Worm (Caenorhabditis elegans) whole organism, L2 larva: ENCODE results near the gene pac-1.
A peak's percentile ranks its signal among the peaks of the same experiment; 100 is the strongest.

Experiments
- C34F6.9 ChIP-seq: fragments of 150-350 bp; optimal IDR thresholded peaks from 2 replicates; lab custom pipeline; 2014; ENCODE audit warnings: missing biosample characterization, missing genetic modification characterization
- F13H6.1 ChIP-seq: sonication (generic microtip); optimal IDR thresholded peaks from 2 replicates; lab custom pipeline; 2016; ENCODE audit warnings: missing genetic modification characterization, missing compliant biosample characterization
- R02D3.7 ChIP-seq: fragments of 150-350 bp; optimal IDR thresholded peaks from 2 replicates; lab custom pipeline; 2014; ENCODE audit warnings: missing biosample characterization, missing genetic modification characterization
- Y55F3AM.14 ChIP-seq: fragments of 200-800 bp; sonication (Bioruptor generic); optimal IDR thresholded peaks from 2 replicates; lab custom pipeline; 2018; ENCODE audit warnings: mild to moderate bottlenecking, missing genetic modification characterization, missing compliant biosample characterization
- ZK546.5 ChIP-seq: sonication (generic microtip); optimal IDR thresholded peaks from 2 replicates; lab custom pipeline; 2017; ENCODE audit warnings: missing biosample characterization, missing genetic modification characterization
- alr-1 ChIP-seq: fragments of 150-350 bp; optimal IDR thresholded peaks from 2 replicates; lab custom pipeline; 2014; ENCODE audit warnings: missing biosample characterization, missing genetic modification characterization
- aly-2 ChIP-seq: fragments of 150-350 bp; optimal IDR thresholded peaks from 2 replicates; lab custom pipeline; 2014; ENCODE audit warnings: missing biosample characterization, missing genetic modification characterization
- ama-1 ChIP-seq: fragments of 150-350 bp; optimal IDR thresholded peaks from 2 replicates; lab custom pipeline; 2018; ENCODE audit warnings: inconsistent platforms
- blmp-1 ChIP-seq: sonication (generic microtip); optimal IDR thresholded peaks from 2 replicates; lab custom pipeline; 2017; ENCODE audit warnings: missing genetic modification characterization, mild to moderate bottlenecking, missing compliant biosample characterization, antibody characterized with exemption, moderate library complexity; ENCODE audit not compliant: insufficient read depth
- ceh-16 ChIP-seq: fragments of 150-350 bp; optimal IDR thresholded peaks from 2 replicates; lab custom pipeline; 2014; ENCODE audit warnings: missing biosample characterization, missing genetic modification characterization
- ceh-82 ChIP-seq: fragments of 150-350 bp; optimal IDR thresholded peaks from 2 replicates; lab custom pipeline; 2014; ENCODE audit warnings: missing biosample characterization, missing genetic modification characterization
- egl-27 ChIP-seq: sonication (generic microtip); optimal IDR thresholded peaks from 3 replicates; lab custom pipeline; 2017; ENCODE audit warnings: missing biosample characterization, missing genetic modification reagents, missing genetic modification characterization
- elt-3 ChIP-seq: sonication (generic microtip); optimal IDR thresholded peaks from 2 replicates; lab custom pipeline; 2017; ENCODE audit warnings: missing biosample characterization, missing genetic modification characterization
- fos-1 ChIP-seq: fragments of 150-350 bp; optimal IDR thresholded peaks from 2 replicates; lab custom pipeline; 2014; ENCODE audit warnings: missing biosample characterization, missing genetic modification characterization
- gmeb-1 ChIP-seq: fragments of 150-350 bp; optimal IDR thresholded peaks from 2 replicates; lab custom pipeline; 2014; ENCODE audit warnings: missing biosample characterization, missing genetic modification characterization
- lin-11 ChIP-seq: fragments of 150-350 bp; sonication (generic microtip); optimal IDR thresholded peaks from 2 replicates; lab custom pipeline; 2014; ENCODE audit warnings: missing biosample characterization, missing genetic modification characterization, inconsistent platforms, mixed read lengths
- lin-13 ChIP-seq: fragments of 150-350 bp; optimal IDR thresholded peaks from 2 replicates; lab custom pipeline; 2014; ENCODE audit warnings: missing biosample characterization, missing genetic modification reagents, missing genetic modification characterization
- lin-39 ChIP-seq: fragments of 150-350 bp; optimal IDR thresholded peaks from 2 replicates; lab custom pipeline; 2014; ENCODE audit warnings: missing biosample characterization, missing genetic modification reagents, missing genetic modification characterization
- lsy-2 ChIP-seq, 2 experiments: fragments of 150-350 bp in 1 of 2; sonication (generic microtip) in 1 of 2; optimal IDR thresholded peaks; 2 replicates each; lab custom pipeline; 2014 to 2017; ENCODE audit warnings: missing biosample characterization in 2 of 2, missing genetic modification characterization in 2 of 2
- mab-5 ChIP-seq: fragments of 150-350 bp; optimal IDR thresholded peaks from 2 replicates; lab custom pipeline; 2014; ENCODE audit warnings: missing biosample characterization, missing genetic modification characterization
- mbf-1 ChIP-seq: sonication (generic microtip); optimal IDR thresholded peaks from 2 replicates; lab custom pipeline; 2017; ENCODE audit warnings: missing biosample characterization, missing genetic modification characterization
- mdl-1 ChIP-seq, 2 experiments: fragments of 150-350 bp in 1 of 2; sonication (generic microtip) in 1 of 2; optimal IDR thresholded peaks; 2 replicates each; lab custom pipeline; 2017; ENCODE audit warnings: missing biosample characterization in 2 of 2, missing genetic modification characterization in 2 of 2
- nhr-10 ChIP-seq: sonication (generic microtip); optimal IDR thresholded peaks from 2 replicates; lab custom pipeline; 2017; ENCODE audit warnings: missing biosample characterization, missing genetic modification characterization
- nhr-12 ChIP-seq: fragments of 150-350 bp; optimal IDR thresholded peaks from 2 replicates; lab custom pipeline; 2014; ENCODE audit warnings: missing biosample characterization, missing genetic modification characterization
- nhr-21 ChIP-seq: fragments of 150-350 bp; optimal IDR thresholded peaks from 2 replicates; lab custom pipeline; 2014; ENCODE audit warnings: missing biosample characterization, missing genetic modification characterization
- nhr-23 ChIP-seq: fragments of 150-350 bp; optimal IDR thresholded peaks from 2 replicates; lab custom pipeline; 2014; ENCODE audit warnings: missing biosample characterization, missing genetic modification reagents, missing genetic modification characterization
- nhr-237 ChIP-seq: fragments of 150-350 bp; optimal IDR thresholded peaks from 2 replicates; lab custom pipeline; 2014; ENCODE audit warnings: missing biosample characterization, missing genetic modification characterization
- nhr-25 ChIP-seq: fragments of 150-350 bp; sonication (generic microtip); optimal IDR thresholded peaks from 3 replicates; lab custom pipeline; 2014; ENCODE audit warnings: missing biosample characterization, missing genetic modification characterization
- nhr-6 ChIP-seq: fragments of 150-350 bp; optimal IDR thresholded peaks from 2 replicates; lab custom pipeline; 2014; ENCODE audit warnings: missing biosample characterization, missing genetic modification characterization
- nhr-77 ChIP-seq: fragments of 150-350 bp; optimal IDR thresholded peaks from 2 replicates; lab custom pipeline; 2014; ENCODE audit warnings: missing biosample characterization, missing genetic modification characterization
- sem-4 ChIP-seq: fragments of 150-350 bp; optimal IDR thresholded peaks from 2 replicates; lab custom pipeline; 2014; ENCODE audit warnings: missing biosample characterization, missing genetic modification reagents, missing genetic modification characterization
- skn-1 ChIP-seq: sonication (generic microtip); optimal IDR thresholded peaks from 2 replicates; lab custom pipeline; 2017; ENCODE audit warnings: missing biosample characterization, missing genetic modification characterization
- sma-3 ChIP-seq: sonication (generic microtip); optimal IDR thresholded peaks from 2 replicates; lab custom pipeline; 2016; ENCODE audit warnings: missing genetic modification reagents, missing genetic modification characterization, missing compliant biosample characterization
- sma-9 ChIP-seq, 2 experiments: fragments of 150-350 bp in 1 of 2; sonication (generic microtip) in 1 of 2; optimal IDR thresholded peaks; 2 replicates each; lab custom pipeline; 2014 to 2016; ENCODE audit warnings: missing genetic modification characterization in 2 of 2, mild to moderate bottlenecking in 1 of 2, missing biosample characterization in 1 of 2, missing compliant biosample characterization in 1 of 2, missing genetic modification reagents in 1 of 2, moderate library complexity in 1 of 2
- snpc-4 ChIP-seq: fragments of 150-350 bp; optimal IDR thresholded peaks from 2 replicates; lab custom pipeline; 2014; ENCODE audit warnings: missing biosample characterization, missing genetic modification characterization
- unc-39 ChIP-seq: fragments of 150-350 bp; optimal IDR thresholded peaks from 2 replicates; lab custom pipeline; 2014; ENCODE audit warnings: missing biosample characterization, missing genetic modification characterization
- unc-55 ChIP-seq: fragments of 150-350 bp; sonication (generic microtip); optimal IDR thresholded peaks from 3 replicates; lab custom pipeline; 2014; ENCODE audit warnings: missing biosample characterization, missing genetic modification reagents, missing genetic modification characterization
- unc-62 ChIP-seq: fragments of 150-350 bp; optimal IDR thresholded peaks from 2 replicates; lab custom pipeline; 2014; ENCODE audit warnings: missing biosample characterization, missing genetic modification reagents, missing genetic modification characterization
- zag-1 ChIP-seq: fragments of 150-350 bp; optimal IDR thresholded peaks from 2 replicates; lab custom pipeline; 2014; ENCODE audit warnings: missing biosample characterization, missing genetic modification characterization
- ztf-1 ChIP-seq: fragments of 200-800 bp; sonication (Bioruptor generic); conservative IDR thresholded peaks from 2 replicates; pipeline ENCODE4 v1.3.6; 2022; ENCODE audit warnings: missing genetic modification characterization, missing compliant biosample characterization
- ztf-4 ChIP-seq: fragments of 150-350 bp; optimal IDR thresholded peaks from 2 replicates; lab custom pipeline; 2014; ENCODE audit warnings: missing biosample characterization, missing genetic modification characterization

pac-1 gene

ce11 chrIII:8473292-8473691 is 21.5 kb upstream of the pac-1 start:
- no peak for TF ChIP-seq fos-1 (tag; lab: Kevin White, UChicago)
- no peak for TF ChIP-seq ceh-82 (tag; lab: Kevin White, UChicago)

- TF ChIP-seq fos-1 (tag; lab: Kevin White, UChicago), result peak; percentile 63
- TF ChIP-seq sma-9 (GFP tag; optimal IDR thresholded peaks at IDR 0.05; lab: Kevin White, UChicago), result peak; percentile 9
- no peak for TF ChIP-seq sma-9 (tag; optimal IDR thresholded peaks at IDR 0.05; lab: Kevin White, UChicago)
- no peak for TF ChIP-seq F13H6.1 (tag; lab: Kevin White, UChicago)
- no peak for TF ChIP-seq lsy-2 (tag; optimal IDR thresholded peaks at IDR 0.05; lab: Kevin White, UChicago)
- no peak for TF ChIP-seq lin-39
Observed at ce11 chrIII:8479322-8479864, 15.4 kb upstream of the pac-1 start.

- no peak for TF ChIP-seq unc-55 (GFP tag; lab: Kevin White, UChicago)
- TF ChIP-seq fos-1 (tag; lab: Kevin White, UChicago), result no peak
- no peak for TF ChIP-seq C34F6.9 (tag; lab: Kevin White, UChicago)
- TF ChIP-seq ZK546.5, result no peak
- no peak for TF ChIP-seq nhr-6 (tag; lab: Kevin White, UChicago)
- TF ChIP-seq ztf-1 (GFP tag; lab: Robert Waterston, UW), result no peak
- TF ChIP-seq lsy-2 (tag; optimal IDR thresholded peaks at IDR 0.05; lab: Kevin White, UChicago), result no peak
- no peak for TF ChIP-seq gmeb-1 (tag; lab: Kevin White, UChicago)
- TF ChIP-seq unc-39 (tag; lab: Kevin White, UChicago), result no peak
- TF ChIP-seq nhr-25 (tag; lab: Kevin White, UChicago), result no peak
- no peak for TF ChIP-seq sma-3 (GFP tag; lab: Kevin White, UChicago)
- no peak for TF ChIP-seq nhr-21
- TF ChIP-seq lin-39, result no peak
- no peak for TF ChIP-seq blmp-1 (tag; lab: Kevin White, UChicago)
Observed at ce11 chrIII:8480355-8480754, 14.5 kb upstream of the pac-1 start, which contains the start of gene F42H10.6. F42H10.6 (minus strand) TSS chrIII:8480455.

DNA sequence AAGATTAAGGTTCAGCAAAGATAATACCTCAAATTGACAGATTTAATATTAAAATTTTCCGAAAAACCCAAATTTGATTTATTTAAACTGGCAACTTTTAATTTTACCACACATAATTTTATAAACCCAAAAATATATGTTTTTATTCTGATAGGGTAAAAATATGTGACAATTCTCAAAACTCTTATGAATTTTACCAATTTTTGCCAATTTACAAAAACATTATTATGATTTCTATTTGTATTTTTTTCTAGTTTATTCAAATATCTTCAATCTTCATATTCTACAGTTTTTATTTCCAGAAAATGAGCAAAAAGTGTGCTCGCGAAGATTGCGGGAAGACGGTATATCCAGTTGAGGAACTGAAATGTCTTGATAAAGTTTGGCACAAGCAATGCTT is 11.0 kb upstream of the pac-1 start, which contains the start of gene F42H10.3:
Gene F42H10.3 (plus strand): TSS at position 301 of the 400 bp plus-strand sequence.
- TF ChIP-seq elt-3 (tag; lab: Kevin White, UChicago) (no peak), C34F6.9 (tag; lab: Kevin White, UChicago) (no peak), alr-1 (tag; lab: Kevin White, UChicago) (no peak), snpc-4 (tag; lab: Kevin White, UChicago) (no peak), nhr-77 (no peak), mab-5 (tag; lab: Kevin White, UChicago) (no peak), aly-2 (tag; lab: Kevin White, UChicago) (no peak), lin-11 (tag; lab: Kevin White, UChicago) (no peak)

DNA sequence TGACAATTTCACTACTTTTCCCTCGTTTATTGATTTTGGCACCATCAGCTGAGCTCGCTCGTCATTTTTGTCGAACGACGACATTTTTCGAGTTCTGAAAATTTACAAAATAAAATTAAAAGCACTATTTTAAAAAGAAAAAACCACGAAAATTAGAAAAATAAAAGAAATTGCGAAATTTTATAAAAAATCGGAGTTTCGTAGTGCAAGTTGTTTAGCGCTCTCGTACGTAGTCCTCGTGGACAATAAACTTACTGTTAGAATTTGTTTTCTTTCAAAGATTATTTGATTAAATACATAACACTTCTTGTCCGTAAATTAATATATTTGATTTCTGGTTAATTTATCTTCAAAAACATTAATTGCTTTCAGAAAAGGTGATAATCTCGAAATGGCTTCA is 4.6 kb upstream of the pac-1 start, which contains the start of the genes ess-2 and F42H10.2:
Gene ess-2 (minus strand): TSS at position 99 of the 400 bp plus-strand sequence.
Gene F42H10.2 (plus strand): TSS at position 367 of the 400 bp plus-strand sequence.
- TF ChIP-seq sem-4 (tag; lab: Kevin White, UChicago), result no peak
- peak in 1 of 2 experiments; percentile 78 for TF ChIP-seq lsy-2 (tag; optimal IDR thresholded peaks at IDR 0.05; lab: Kevin White, UChicago)
- no peak for TF ChIP-seq ZK546.5
- TF ChIP-seq F13H6.1 (tag; lab: Kevin White, UChicago), result no peak
- no peak for TF ChIP-seq nhr-21
- TF ChIP-seq nhr-77, result no peak
- no peak for TF ChIP-seq zag-1 (tag; lab: Kevin White, UChicago)
- TF ChIP-seq ceh-16 (tag; lab: Kevin White, UChicago), result no peak
- peak; percentile 19 for TF ChIP-seq lin-13 (GFP tag; lab: Kevin White, UChicago)
- TF ChIP-seq nhr-10 (tag; lab: Kevin White, UChicago), result no peak
- no peak for TF ChIP-seq ama-1 (lab: Kevin White, UChicago)
- TF ChIP-seq C34F6.9 (tag; lab: Kevin White, UChicago), result peak; percentile 83
- TF ChIP-seq nhr-6 (tag; lab: Kevin White, UChicago), result no peak
- TF ChIP-seq nhr-23 (tag; lab: Kevin White, UChicago), result no peak
- no peak for TF ChIP-seq nhr-12 (tag; lab: Kevin White, UChicago)
- no peak for TF ChIP-seq unc-62
- TF ChIP-seq mab-5 (tag; lab: Kevin White, UChicago), result no peak
- TF ChIP-seq Y55F3AM.14 (GFP tag; lab: Kevin White, UChicago), result no peak
- no peak for TF ChIP-seq R02D3.7
- no peak for TF ChIP-seq lin-11 (tag; lab: Kevin White, UChicago)
- TF ChIP-seq blmp-1 (tag; lab: Kevin White, UChicago), result no peak
- no peak for TF ChIP-seq sma-9 (GFP tag; optimal IDR thresholded peaks at IDR 0.05; lab: Kevin White, UChicago)
- no peak for TF ChIP-seq sma-9 (tag; optimal IDR thresholded peaks at IDR 0.05; lab: Kevin White, UChicago)
- no peak for TF ChIP-seq skn-1 (tag; lab: Kevin White, UChicago)
- no peak for TF ChIP-seq snpc-4 (tag; lab: Kevin White, UChicago)
- no peak for TF ChIP-seq egl-27 (tag; lab: Kevin White, UChicago)
- TF ChIP-seq unc-39 (tag; lab: Kevin White, UChicago), result no peak
- TF ChIP-seq ztf-1 (GFP tag; lab: Robert Waterston, UW), result no peak
- no peak for TF ChIP-seq ztf-4 (tag; lab: Kevin White, UChicago)
- TF ChIP-seq nhr-237, result no peak
- no peak for TF ChIP-seq lin-39
- no peak for TF ChIP-seq mbf-1 (tag; lab: Kevin White, UChicago)
- TF ChIP-seq nhr-25 (tag; lab: Kevin White, UChicago), result peak; percentile 54
- no peak for TF ChIP-seq mdl-1 (tag; optimal IDR thresholded peaks at IDR 0.05; lab: Kevin White, UChicago)
- peak; percentile 86 for TF ChIP-seq unc-55 (GFP tag; lab: Kevin White, UChicago)
- TF ChIP-seq sma-3 (GFP tag; lab: Kevin White, UChicago), result peak; percentile 22
- TF ChIP-seq alr-1 (tag; lab: Kevin White, UChicago), result no peak
